Worm (Caenorhabditis elegans) whole organism, L2 larva: ENCODE results near the gene chil-6.

ENCODE experiments used
- C34F6.9 ChIP-seq: fragments of 150-350 bp; optimal IDR thresholded peaks from 2 replicates; lab custom pipeline; 2014; ENCODE audit warnings: missing biosample characterization, missing genetic modification characterization
- F13H6.1 ChIP-seq: sonication (generic microtip); optimal IDR thresholded peaks from 2 replicates; lab custom pipeline; 2016; ENCODE audit warnings: missing genetic modification characterization, missing compliant biosample characterization
- R02D3.7 ChIP-seq: fragments of 150-350 bp; optimal IDR thresholded peaks from 2 replicates; lab custom pipeline; 2014; ENCODE audit warnings: missing biosample characterization, missing genetic modification characterization
- Y55F3AM.14 ChIP-seq: fragments of 200-800 bp; sonication (Bioruptor generic); optimal IDR thresholded peaks from 2 replicates; lab custom pipeline; 2018; ENCODE audit warnings: mild to moderate bottlenecking, missing genetic modification characterization, missing compliant biosample characterization
- ZK546.5 ChIP-seq: sonication (generic microtip); optimal IDR thresholded peaks from 2 replicates; lab custom pipeline; 2017; ENCODE audit warnings: missing biosample characterization, missing genetic modification characterization
- alr-1 ChIP-seq: fragments of 150-350 bp; optimal IDR thresholded peaks from 2 replicates; lab custom pipeline; 2014; ENCODE audit warnings: missing biosample characterization, missing genetic modification characterization
- aly-2 ChIP-seq: fragments of 150-350 bp; optimal IDR thresholded peaks from 2 replicates; lab custom pipeline; 2014; ENCODE audit warnings: missing biosample characterization, missing genetic modification characterization
- ama-1 ChIP-seq: fragments of 150-350 bp; optimal IDR thresholded peaks from 2 replicates; lab custom pipeline; 2018; ENCODE audit warnings: inconsistent platforms
- blmp-1 ChIP-seq: sonication (generic microtip); optimal IDR thresholded peaks from 2 replicates; lab custom pipeline; 2017; ENCODE audit warnings: missing genetic modification characterization, mild to moderate bottlenecking, missing compliant biosample characterization, antibody characterized with exemption, moderate library complexity; ENCODE audit not compliant: insufficient read depth
- ceh-16 ChIP-seq: fragments of 150-350 bp; optimal IDR thresholded peaks from 2 replicates; lab custom pipeline; 2014; ENCODE audit warnings: missing biosample characterization, missing genetic modification characterization
- ceh-82 ChIP-seq: fragments of 150-350 bp; optimal IDR thresholded peaks from 2 replicates; lab custom pipeline; 2014; ENCODE audit warnings: missing biosample characterization, missing genetic modification characterization
- crh-2 ChIP-seq: sonication (generic microtip); optimal IDR thresholded peaks from 2 replicates; lab custom pipeline; 2017; ENCODE audit warnings: missing biosample characterization, missing genetic modification characterization
- dmd-4 ChIP-seq: sonication (generic microtip); optimal IDR thresholded peaks from 2 replicates; lab custom pipeline; 2017; ENCODE audit warnings: missing biosample characterization, missing genetic modification characterization
- egl-27 ChIP-seq: sonication (generic microtip); optimal IDR thresholded peaks from 3 replicates; lab custom pipeline; 2017; ENCODE audit warnings: missing biosample characterization, missing genetic modification reagents, missing genetic modification characterization
- elt-1 ChIP-seq: fragments of 150-350 bp; optimal IDR thresholded peaks from 2 replicates; lab custom pipeline; 2014; ENCODE audit warnings: missing biosample characterization, missing genetic modification characterization
- elt-3 ChIP-seq: sonication (generic microtip); optimal IDR thresholded peaks from 2 replicates; lab custom pipeline; 2017; ENCODE audit warnings: missing biosample characterization, missing genetic modification characterization
- fos-1 ChIP-seq: fragments of 150-350 bp; optimal IDR thresholded peaks from 2 replicates; lab custom pipeline; 2014; ENCODE audit warnings: missing biosample characterization, missing genetic modification characterization
- gmeb-1 ChIP-seq: fragments of 150-350 bp; optimal IDR thresholded peaks from 2 replicates; lab custom pipeline; 2014; ENCODE audit warnings: missing biosample characterization, missing genetic modification characterization
- lin-11 ChIP-seq: fragments of 150-350 bp; sonication (generic microtip); optimal IDR thresholded peaks from 2 replicates; lab custom pipeline; 2014; ENCODE audit warnings: missing biosample characterization, missing genetic modification characterization, inconsistent platforms, mixed read lengths
- lin-13 ChIP-seq: fragments of 150-350 bp; optimal IDR thresholded peaks from 2 replicates; lab custom pipeline; 2014; ENCODE audit warnings: missing biosample characterization, missing genetic modification reagents, missing genetic modification characterization
- lin-39 ChIP-seq: fragments of 150-350 bp; optimal IDR thresholded peaks from 2 replicates; lab custom pipeline; 2014; ENCODE audit warnings: missing biosample characterization, missing genetic modification reagents, missing genetic modification characterization
- lsy-2 ChIP-seq, 2 experiments: fragments of 150-350 bp in 1 of 2; sonication (generic microtip) in 1 of 2; optimal IDR thresholded peaks; 2 replicates each; lab custom pipeline; 2014 to 2017; ENCODE audit warnings: missing biosample characterization in 2 of 2, missing genetic modification characterization in 2 of 2
- mab-5 ChIP-seq: fragments of 150-350 bp; optimal IDR thresholded peaks from 2 replicates; lab custom pipeline; 2014; ENCODE audit warnings: missing biosample characterization, missing genetic modification characterization
- mbf-1 ChIP-seq: sonication (generic microtip); optimal IDR thresholded peaks from 2 replicates; lab custom pipeline; 2017; ENCODE audit warnings: missing biosample characterization, missing genetic modification characterization
- mdl-1 ChIP-seq, 2 experiments: fragments of 150-350 bp in 1 of 2; sonication (generic microtip) in 1 of 2; optimal IDR thresholded peaks; 2 replicates each; lab custom pipeline; 2017; ENCODE audit warnings: missing biosample characterization in 2 of 2, missing genetic modification characterization in 2 of 2
- nhr-10 ChIP-seq: sonication (generic microtip); optimal IDR thresholded peaks from 2 replicates; lab custom pipeline; 2017; ENCODE audit warnings: missing biosample characterization, missing genetic modification characterization
- nhr-11 ChIP-seq: fragments of 150-350 bp; optimal IDR thresholded peaks from 2 replicates; lab custom pipeline; 2014; ENCODE audit warnings: missing biosample characterization, missing genetic modification characterization
- nhr-12 ChIP-seq: fragments of 150-350 bp; optimal IDR thresholded peaks from 2 replicates; lab custom pipeline; 2014; ENCODE audit warnings: missing biosample characterization, missing genetic modification characterization
- nhr-129 ChIP-seq: fragments of 150-350 bp; optimal IDR thresholded peaks from 2 replicates; lab custom pipeline; 2014; ENCODE audit warnings: missing biosample characterization, missing genetic modification characterization
- nhr-21 ChIP-seq: fragments of 150-350 bp; optimal IDR thresholded peaks from 2 replicates; lab custom pipeline; 2014; ENCODE audit warnings: missing biosample characterization, missing genetic modification characterization
- nhr-23 ChIP-seq: fragments of 150-350 bp; optimal IDR thresholded peaks from 2 replicates; lab custom pipeline; 2014; ENCODE audit warnings: missing biosample characterization, missing genetic modification reagents, missing genetic modification characterization
- nhr-237 ChIP-seq: fragments of 150-350 bp; optimal IDR thresholded peaks from 2 replicates; lab custom pipeline; 2014; ENCODE audit warnings: missing biosample characterization, missing genetic modification characterization
- nhr-25 ChIP-seq: fragments of 150-350 bp; sonication (generic microtip); optimal IDR thresholded peaks from 3 replicates; lab custom pipeline; 2014; ENCODE audit warnings: missing biosample characterization, missing genetic modification characterization
- nhr-6 ChIP-seq: fragments of 150-350 bp; optimal IDR thresholded peaks from 2 replicates; lab custom pipeline; 2014; ENCODE audit warnings: missing biosample characterization, missing genetic modification characterization
- nhr-77 ChIP-seq: fragments of 150-350 bp; optimal IDR thresholded peaks from 2 replicates; lab custom pipeline; 2014; ENCODE audit warnings: missing biosample characterization, missing genetic modification characterization
- peb-1 ChIP-seq: fragments of 150-350 bp; optimal IDR thresholded peaks from 2 replicates; lab custom pipeline; 2014; ENCODE audit warnings: missing biosample characterization, missing genetic modification characterization
- sem-4 ChIP-seq: fragments of 150-350 bp; optimal IDR thresholded peaks from 2 replicates; lab custom pipeline; 2014; ENCODE audit warnings: missing biosample characterization, missing genetic modification reagents, missing genetic modification characterization
- skn-1 ChIP-seq: sonication (generic microtip); optimal IDR thresholded peaks from 2 replicates; lab custom pipeline; 2017; ENCODE audit warnings: missing biosample characterization, missing genetic modification characterization
- sma-3 ChIP-seq: sonication (generic microtip); optimal IDR thresholded peaks from 2 replicates; lab custom pipeline; 2016; ENCODE audit warnings: missing genetic modification reagents, missing genetic modification characterization, missing compliant biosample characterization
- sma-9 ChIP-seq, 2 experiments: fragments of 150-350 bp in 1 of 2; sonication (generic microtip) in 1 of 2; optimal IDR thresholded peaks; 2 replicates each; lab custom pipeline; 2014 to 2016; ENCODE audit warnings: missing genetic modification characterization in 2 of 2, mild to moderate bottlenecking in 1 of 2, missing biosample characterization in 1 of 2, missing compliant biosample characterization in 1 of 2, missing genetic modification reagents in 1 of 2, moderate library complexity in 1 of 2
- snpc-4 ChIP-seq: fragments of 150-350 bp; optimal IDR thresholded peaks from 2 replicates; lab custom pipeline; 2014; ENCODE audit warnings: missing biosample characterization, missing genetic modification characterization
- unc-39 ChIP-seq: fragments of 150-350 bp; optimal IDR thresholded peaks from 2 replicates; lab custom pipeline; 2014; ENCODE audit warnings: missing biosample characterization, missing genetic modification characterization
- unc-55 ChIP-seq: fragments of 150-350 bp; sonication (generic microtip); optimal IDR thresholded peaks from 3 replicates; lab custom pipeline; 2014; ENCODE audit warnings: missing biosample characterization, missing genetic modification reagents, missing genetic modification characterization
- unc-62 ChIP-seq: fragments of 150-350 bp; optimal IDR thresholded peaks from 2 replicates; lab custom pipeline; 2014; ENCODE audit warnings: missing biosample characterization, missing genetic modification reagents, missing genetic modification characterization
- zag-1 ChIP-seq: fragments of 150-350 bp; optimal IDR thresholded peaks from 2 replicates; lab custom pipeline; 2014; ENCODE audit warnings: missing biosample characterization, missing genetic modification characterization
- ztf-1 ChIP-seq: fragments of 200-800 bp; sonication (Bioruptor generic); conservative IDR thresholded peaks from 2 replicates; pipeline ENCODE4 v1.3.6; 2022; ENCODE audit warnings: missing genetic modification characterization, missing compliant biosample characterization
- ztf-11 ChIP-seq: sonication (generic microtip); optimal IDR thresholded peaks from 2 replicates; lab custom pipeline; 2017; ENCODE audit warnings: missing biosample characterization, missing genetic modification characterization
- ztf-4 ChIP-seq: fragments of 150-350 bp; optimal IDR thresholded peaks from 2 replicates; lab custom pipeline; 2014; ENCODE audit warnings: missing biosample characterization, missing genetic modification characterization

The chil-6 gene

DNA sequence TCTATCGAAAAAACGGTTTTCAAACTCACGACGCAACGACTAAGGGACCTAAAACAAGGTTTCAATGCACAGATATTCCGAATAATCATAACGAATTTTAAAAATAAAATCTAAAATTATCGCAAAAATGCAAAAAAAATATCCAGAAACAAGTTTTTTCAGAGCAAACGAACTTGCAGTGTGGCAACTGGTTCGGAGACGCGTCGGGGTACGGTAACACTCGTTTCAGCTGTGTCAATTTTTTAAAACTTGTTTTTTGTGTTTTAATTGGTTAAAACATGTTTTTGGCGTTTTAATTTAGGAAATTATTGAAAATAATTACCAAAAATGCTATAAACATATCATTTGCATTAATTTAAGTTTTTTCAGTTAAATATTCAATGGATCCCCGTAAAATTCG lies 34.7 kb upstream of the chil-6 start, which contains the start of gene C08H9.16:
TSS of gene C08H9.16 (plus strand) at position 370 of the 400 bp plus-strand sequence.
- TF ChIP-seq sem-4 (tag; lab: Kevin White, UChicago) (peak; percentile 53), lin-11 (tag; lab: Kevin White, UChicago) (no peak), nhr-21 (tag; lab: Kevin White, UChicago) (no peak), zag-1 (tag; lab: Kevin White, UChicago) (no peak), elt-3 (tag; lab: Kevin White, UChicago) (no peak), sma-9 (GFP tag; optimal IDR thresholded peaks at IDR 0.05; lab: Kevin White, UChicago) (peak; percentile 34), sma-9 (tag; optimal IDR thresholded peaks at IDR 0.05; lab: Kevin White, UChicago) (no peak), unc-39 (tag; lab: Kevin White, UChicago) (no peak), unc-55 (peak; percentile 74), unc-62 (GFP tag; lab: Kevin White, UChicago) (no peak), skn-1 (no peak), elt-1 (no peak), mbf-1 (tag; lab: Kevin White, UChicago) (no peak), nhr-25 (tag; lab: Kevin White, UChicago) (no peak), fos-1 (peak; percentile 6), ceh-82 (tag; lab: Kevin White, UChicago) (no peak), ZK546.5 (tag; lab: Kevin White, UChicago) (no peak), nhr-237 (tag; lab: Kevin White, UChicago) (no peak), C34F6.9 (tag; lab: Kevin White, UChicago) (peak; percentile 58), ztf-1 (no peak), nhr-6 (tag; lab: Kevin White, UChicago) (no peak), nhr-129 (peak; percentile 48), ztf-11 (no peak), blmp-1 (tag; lab: Kevin White, UChicago) (peak; percentile 32), peb-1 (tag; lab: Kevin White, UChicago) (no peak), lin-13 (GFP tag; lab: Kevin White, UChicago) (peak; percentile 15), aly-2 (tag; lab: Kevin White, UChicago) (no peak), dmd-4 (tag; lab: Kevin White, UChicago) (no peak), nhr-77 (tag; lab: Kevin White, UChicago) (no peak), F13H6.1 (peak; percentile 0), Y55F3AM.14 (GFP tag; lab: Kevin White, UChicago) (no peak), ama-1 (lab: Kevin White, UChicago) (no peak), nhr-23 (tag; lab: Kevin White, UChicago) (no peak), gmeb-1 (tag; lab: Kevin White, UChicago) (peak; percentile 53), mab-5 (no peak), snpc-4 (tag; lab: Kevin White, UChicago) (no peak), lin-39 (tag; lab: Kevin White, UChicago) (no peak), nhr-11 (tag; lab: Kevin White, UChicago) (no peak), ztf-4 (no peak), nhr-12 (tag; lab: Kevin White, UChicago) (no peak), sma-3 (GFP tag; lab: Kevin White, UChicago) (peak; percentile 53), egl-27 (tag; lab: Kevin White, UChicago) (no peak), alr-1 (tag; lab: Kevin White, UChicago) (no peak), mdl-1 (tag; optimal IDR thresholded peaks at IDR 0.05; lab: Kevin White, UChicago) (no peak), ceh-16 (no peak), lsy-2 (tag; optimal IDR thresholded peaks at IDR 0.05; lab: Kevin White, UChicago) (peak; percentile 90 to 98), crh-2 (tag; lab: Kevin White, UChicago) (peak; percentile 48), nhr-10 (tag; lab: Kevin White, UChicago) (no peak), R02D3.7 (tag; lab: Kevin White, UChicago) (no peak)
